Fruit fly (Drosophila melanogaster) whole organism, embryonic: ENCODE data around the gene Pde9.

Experiments
- Adf1 ChIP-seq: fragments of 200-800 bp; sonication (Bioruptor generic); IDR thresholded peaks from 2 replicates; pipeline ENCODE4 v1.3.6; 2022; ENCODE audit warnings: missing biosample characterization, missing genetic modification characterization
- Aef1 ChIP-seq: fragments of 200-800 bp; sonication (Bioruptor generic); IDR thresholded peaks from 3 replicates; pipeline ENCODE4 v1.3.6; 2022; ENCODE audit warnings: missing biosample characterization, missing genetic modification characterization
- Awh ChIP-seq: fragments of 200-800 bp; sonication (Bioruptor generic); IDR thresholded peaks from 2 replicates; pipeline ENCODE4, ENCODE4 v1.3.6; 2022; ENCODE audit warnings: missing biosample characterization, missing genetic modification characterization
- Bgb ChIP-seq: fragments of 200-800 bp; sonication (Bioruptor generic); IDR thresholded peaks from 2 replicates; pipeline ENCODE4 v1.3.6; 2022; ENCODE audit warnings: missing biosample characterization, missing genetic modification characterization; ENCODE audit not compliant: partially characterized antibody
- CG10654 ChIP-seq: fragments of 200-800 bp; sonication (Bioruptor generic); optimal IDR thresholded peaks from 2 replicates; lab custom pipeline; 2016; ENCODE audit warnings: missing biosample characterization, missing genetic modification characterization
- CG11504 ChIP-seq: fragments of 200-800 bp; sonication (Bioruptor generic); optimal IDR thresholded peaks from 3 replicates; lab custom pipeline; 2019; ENCODE audit warnings: missing biosample characterization, mild to moderate bottlenecking, missing genetic modification characterization, moderate library complexity
- CG12071 ChIP-seq: fragments of 200-800 bp; sonication (Bioruptor generic); optimal IDR thresholded peaks from 3 replicates; lab custom pipeline; 2018; ENCODE audit warnings: missing biosample characterization, mild to moderate bottlenecking, missing genetic modification characterization
- CG12769 ChIP-seq: fragments of 200-800 bp; sonication (Bioruptor generic); optimal IDR thresholded peaks from 2 replicates; lab custom pipeline; 2019; ENCODE audit warnings: missing biosample characterization, mild to moderate bottlenecking, missing genetic modification characterization, moderate library complexity
- CG14710 ChIP-seq: fragments of 200-800 bp; sonication (Bioruptor generic); optimal IDR thresholded peaks from 3 replicates; lab custom pipeline; 2019; ENCODE audit warnings: missing biosample characterization, mild to moderate bottlenecking, missing genetic modification characterization, moderate library complexity
- CG15073 ChIP-seq: fragments of 200-800 bp; sonication (Bioruptor generic); optimal IDR thresholded peaks from 2 replicates; lab custom pipeline; 2016; ENCODE audit warnings: missing biosample characterization, missing genetic modification characterization
- CG15601 ChIP-seq: fragments of 200-800 bp; sonication (Bioruptor generic); optimal IDR thresholded peaks from 3 replicates; lab custom pipeline; 2019; ENCODE audit warnings: missing biosample characterization, mild to moderate bottlenecking, missing genetic modification characterization, moderate library complexity
- CG2199 ChIP-seq: fragments of 200-800 bp; sonication (Bioruptor generic); IDR thresholded peaks from 3 replicates; pipeline ENCODE4 v1.3.6; 2022; ENCODE audit warnings: missing biosample characterization, missing genetic modification characterization
- CG2678 ChIP-seq: fragments of 200-800 bp; sonication (Bioruptor generic); optimal IDR thresholded peaks from 3 replicates; lab custom pipeline; 2019; ENCODE audit warnings: missing biosample characterization, mild to moderate bottlenecking, missing genetic modification characterization, moderate library complexity
- CG2889 ChIP-seq: fragments of 200-800 bp; sonication (Bioruptor generic); IDR thresholded peaks from 3 replicates; pipeline ENCODE4 v1.3.6; 2022; ENCODE audit warnings: missing biosample characterization, missing genetic modification characterization
- CG3065 ChIP-seq: fragments of 200-800 bp; sonication (Bioruptor generic); optimal IDR thresholded peaks from 2 replicates; lab custom pipeline; 2016; ENCODE audit warnings: missing biosample characterization, missing genetic modification characterization
- CG32767 ChIP-seq: fragments of 200-800 bp; sonication (Bioruptor generic); IDR thresholded peaks from 2 replicates; pipeline ENCODE4 v1.3.6; 2022; ENCODE audit warnings: missing biosample characterization, missing genetic modification characterization
- CG4707 ChIP-seq: fragments of 200-800 bp; sonication (Bioruptor generic); optimal IDR thresholded peaks from 2 replicates; lab custom pipeline; 2018; ENCODE audit warnings: missing biosample characterization, mild to moderate bottlenecking, missing genetic modification characterization, moderate library complexity
- CG5953 ChIP-seq: fragments of 200-800 bp; sonication (Bioruptor generic); IDR thresholded peaks from 2 replicates; pipeline ENCODE4 v1.3.6; 2022; ENCODE audit warnings: missing biosample characterization, missing genetic modification characterization
- CG6689 ChIP-seq: fragments of 200-800 bp; sonication (Bioruptor generic); IDR thresholded peaks from 2 replicates; pipeline ENCODE4 v1.3.6; 2022; ENCODE audit warnings: missing biosample characterization, missing genetic modification characterization
- CG7372 ChIP-seq: fragments of 200-800 bp; sonication (Bioruptor generic); IDR thresholded peaks from 2 replicates; pipeline ENCODE4 v1.3.6; 2022; ENCODE audit warnings: missing biosample characterization, missing genetic modification characterization
- CG8290 ChIP-seq, 3 experiments: fragments of 200-800 bp; sonication (Bioruptor generic); optimal IDR thresholded peaks; 2 replicates each; lab custom pipeline; 2016 to 2019; ENCODE audit warnings: missing biosample characterization in 3 of 3, missing genetic modification characterization in 3 of 3, mild to moderate bottlenecking in 2 of 3, moderate library complexity in 1 of 3
- CG8359 ChIP-seq: fragments of 200-800 bp; sonication (Bioruptor generic); optimal IDR thresholded peaks from 2 replicates; lab custom pipeline; 2017; ENCODE audit warnings: missing biosample characterization, mild to moderate bottlenecking, missing genetic modification characterization, borderline replicate concordance
- CHES-1-like ChIP-seq: fragments of 200-800 bp; sonication (Bioruptor generic); optimal IDR thresholded peaks from 2 replicates; lab custom pipeline; 2016; ENCODE audit warnings: missing biosample characterization, missing genetic modification characterization
- CTCF ChIP-seq: fragments of 200-800 bp; sonication (Bioruptor generic); optimal IDR thresholded peaks from 2 replicates; lab custom pipeline; 2017; ENCODE audit warnings: missing biosample characterization, mild to moderate bottlenecking, missing genetic modification characterization, moderate library complexity
- Dip3 ChIP-seq: fragments of 200-800 bp; sonication (Bioruptor generic); optimal IDR thresholded peaks from 3 replicates; lab custom pipeline; 2016; ENCODE audit warnings: missing biosample characterization, missing genetic modification characterization
- Eip74EF ChIP-seq, 2 experiments: fragments of 200-800 bp in 1 of 2; fragments of >200 bp in 1 of 2; sonication (Bioruptor generic) in 1 of 2; optimal IDR thresholded peaks; 2 replicates each; lab custom pipeline; 2017 to 2019; ENCODE audit warnings: missing biosample characterization in 2 of 2, missing genetic modification characterization in 2 of 2, mild to moderate bottlenecking in 1 of 2, moderate library complexity in 1 of 2
- Gsc ChIP-seq: fragments of 200-800 bp; sonication (Bioruptor generic); IDR thresholded peaks from 2 replicates; pipeline ENCODE4 v1.3.6; 2022; ENCODE audit warnings: missing biosample characterization, missing genetic modification characterization
- Med ChIP-seq: fragments of 200-800 bp; sonication (Bioruptor generic); peaks from one replicate; lab custom pipeline; 2016; ENCODE audit warnings: missing biosample characterization, missing genetic modification characterization, mild to moderate bottlenecking, inconsistent platforms, moderate library complexity
- Myb ChIP-seq: fragments of 200-800 bp; sonication (Bioruptor generic); optimal IDR thresholded peaks from 2 replicates; lab custom pipeline; 2016; ENCODE audit warnings: missing biosample characterization, missing genetic modification characterization
- Neu2 ChIP-seq: fragments of 200-800 bp; sonication (Bioruptor generic); optimal IDR thresholded peaks from 3 replicates; lab custom pipeline; 2016; ENCODE audit warnings: missing biosample characterization, missing genetic modification characterization, borderline replicate concordance
- Optix ChIP-seq: fragments of 200-800 bp; sonication (Bioruptor generic); IDR thresholded peaks from 3 replicates; pipeline ENCODE4 v1.3.6; 2022; ENCODE audit warnings: missing biosample characterization, missing genetic modification characterization
- Vsx1 ChIP-seq: fragments of 200-800 bp; sonication (Bioruptor generic); optimal IDR thresholded peaks from 2 replicates; lab custom pipeline; 2017; ENCODE audit warnings: missing biosample characterization, mild to moderate bottlenecking, missing genetic modification characterization, missing genetic modification reagents
- abd-A ChIP-seq: fragments of 200-800 bp; sonication (Bioruptor generic); optimal IDR thresholded peaks from 3 replicates; lab custom pipeline; 2019; ENCODE audit warnings: missing biosample characterization, mild to moderate bottlenecking, missing genetic modification characterization, moderate library complexity
- chif ChIP-seq, 2 experiments: fragments of 200-800 bp; sonication (Bioruptor generic); optimal IDR thresholded peaks; 3 replicates each; lab custom pipeline; 2016; ENCODE audit warnings: missing biosample characterization in 2 of 2, missing genetic modification characterization in 2 of 2
- cwo ChIP-seq: fragments of 200-800 bp; sonication (Bioruptor generic); optimal IDR thresholded peaks from 3 replicates; lab custom pipeline; 2017; ENCODE audit warnings: missing biosample characterization, missing genetic modification characterization, mild to moderate bottlenecking, moderate library complexity, missing genetic modification reagents
- dimm ChIP-seq: fragments of 200-800 bp; sonication (Bioruptor generic); IDR thresholded peaks from 2 replicates; pipeline ENCODE4 v1.3.6; 2022; ENCODE audit warnings: missing biosample characterization, missing genetic modification characterization
- en ChIP-seq: fragments of 200-800 bp; sonication (Bioruptor generic); optimal IDR thresholded peaks from 2 replicates; lab custom pipeline; 2016; ENCODE audit warnings: missing biosample characterization, missing genetic modification characterization
- ftz-f1 ChIP-seq: fragments of 200-800 bp; sonication (Bioruptor generic); optimal IDR thresholded peaks from 2 replicates; lab custom pipeline; 2016; ENCODE audit warnings: missing biosample characterization, missing genetic modification characterization
- gcm2 ChIP-seq: fragments of 200-800 bp; sonication (Bioruptor generic); optimal IDR thresholded peaks from 2 replicates; lab custom pipeline; 2016; ENCODE audit warnings: missing biosample characterization, missing genetic modification characterization
- gro ChIP-seq: fragments of 200-800 bp; sonication (Bioruptor generic); optimal IDR thresholded peaks from 2 replicates; lab custom pipeline; 2016; ENCODE audit warnings: missing biosample characterization, missing genetic modification characterization
- her ChIP-seq: fragments of 200-800 bp; sonication (Bioruptor generic); optimal IDR thresholded peaks from 2 replicates; lab custom pipeline; 2016; ENCODE audit warnings: missing biosample characterization, missing genetic modification characterization
- mirr ChIP-seq: fragments of 200-800 bp; sonication (Bioruptor generic); optimal IDR thresholded peaks from 3 replicates; lab custom pipeline; 2018; ENCODE audit warnings: missing biosample characterization, mild to moderate bottlenecking, missing genetic modification characterization
- nmo ChIP-seq: fragments of 200-800 bp; sonication (Bioruptor generic); optimal IDR thresholded peaks from 2 replicates; lab custom pipeline; 2018; ENCODE audit warnings: missing biosample characterization, mild to moderate bottlenecking, missing genetic modification characterization, moderate library complexity
- nom ChIP-seq: fragments of 200-800 bp; sonication (Bioruptor generic); optimal IDR thresholded peaks from 2 replicates; lab custom pipeline; 2017; ENCODE audit warnings: missing biosample characterization, missing genetic modification characterization, mild to moderate bottlenecking, moderate library complexity, missing genetic modification reagents
- pita ChIP-seq: fragments of 200-800 bp; sonication (Bioruptor generic); optimal IDR thresholded peaks from 2 replicates; lab custom pipeline; 2017; ENCODE audit warnings: missing biosample characterization, mild to moderate bottlenecking, missing genetic modification characterization
- pum ChIP-seq: fragments of 200-800 bp; sonication (Bioruptor generic); optimal IDR thresholded peaks from 2 replicates; lab custom pipeline; 2016; ENCODE audit warnings: missing biosample characterization, missing genetic modification characterization
- sqz ChIP-seq: fragments of 200-800 bp; sonication (Bioruptor generic); optimal IDR thresholded peaks from 3 replicates; lab custom pipeline; 2018; ENCODE audit warnings: missing biosample characterization, mild to moderate bottlenecking, missing genetic modification characterization
- stc ChIP-seq: fragments of 200-800 bp; sonication (Bioruptor generic); IDR thresholded peaks from 2 replicates; pipeline ENCODE4 v1.3.6; 2022; ENCODE audit warnings: missing biosample characterization, missing genetic modification characterization
- sug ChIP-seq: fragments of 200-800 bp; optimal IDR thresholded peaks from 2 replicates; lab custom pipeline; 2019; ENCODE audit warnings: missing biosample characterization, mild to moderate bottlenecking, missing genetic modification characterization, moderate library complexity
- wdn ChIP-seq: fragments of 200-800 bp; sonication (Bioruptor generic); IDR thresholded peaks from 2 replicates; pipeline ENCODE4 v1.3.6; 2022; ENCODE audit warnings: missing biosample characterization, missing genetic modification characterization
- zfh2 ChIP-seq: fragments of 200-800 bp; sonication (Bioruptor generic); optimal IDR thresholded peaks from 2 replicates; lab custom pipeline; 2016; ENCODE audit warnings: missing biosample characterization, missing genetic modification characterization

Pde9 gene

DNA sequence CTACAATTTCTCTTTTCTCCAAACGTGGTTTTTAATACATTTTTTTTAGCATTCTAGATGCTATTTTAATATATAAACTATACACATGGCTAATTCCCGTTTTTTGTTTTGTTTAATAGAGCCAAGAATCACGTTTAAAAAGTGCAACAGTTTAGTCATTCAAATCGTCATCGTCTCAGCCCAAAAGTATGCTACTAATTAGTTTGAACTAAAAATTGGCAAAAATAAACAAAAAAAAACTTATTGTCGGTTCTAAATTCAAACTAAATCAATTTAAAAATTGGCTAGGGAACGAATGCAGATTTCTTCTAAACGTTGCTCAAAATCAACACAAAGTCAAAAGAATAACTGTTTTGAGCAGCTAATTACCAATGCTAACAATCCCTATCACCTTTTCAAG, 140.1 kb downstream of the Pde9 start:
- peak; percentile 44 for TF ChIP-seq nom (GFP tag; lab: Kevin White, UChicago)
- peak; percentile 29 for TF ChIP-seq sqz
- TF ChIP-seq Optix (GFP tag; lab: Robert Waterston, UW), result no peak
- peak; percentile 20 for TF ChIP-seq CTCF (GFP tag; lab: Kevin White, UChicago)
- no peak for TF ChIP-seq Awh
- TF ChIP-seq CHES-1-like, result no peak
- TF ChIP-seq Myb (GFP tag; lab: Kevin White, UChicago), result peak; percentile 24

DNA sequence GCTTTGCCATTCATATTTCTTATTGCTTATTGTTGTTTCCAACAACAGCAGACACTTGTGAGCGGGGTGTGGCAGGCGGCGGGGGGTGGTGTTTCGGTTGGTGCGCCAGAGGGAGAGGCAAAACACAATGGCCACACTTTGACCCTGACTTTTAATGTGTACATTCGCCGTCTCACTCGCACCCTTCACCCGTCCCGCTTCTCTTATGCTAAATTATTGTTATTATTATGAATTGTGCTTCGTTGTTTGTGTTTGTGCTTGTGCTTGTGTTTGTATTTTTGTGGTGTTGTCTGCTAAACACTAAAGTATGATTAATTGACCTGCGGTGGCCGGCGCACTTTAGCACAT, 140.8 kb downstream of the Pde9 start:
- TF ChIP-seq CG4707 (GFP tag; lab: Kevin White, UChicago), result no peak
- TF ChIP-seq CG15601 (tag; lab: Kevin White, UChicago), result no peak
- TF ChIP-seq pum (GFP tag; lab: Kevin White, UChicago), result no peak
- TF ChIP-seq her (GFP tag; lab: Kevin White, UChicago), result no peak
- TF ChIP-seq CG8359 (GFP tag; lab: Kevin White, UChicago), result no peak
- TF ChIP-seq CG14710, result no peak
- TF ChIP-seq mirr (GFP tag; lab: Kevin White, UChicago), result peak; percentile 92
- TF ChIP-seq dimm (GFP tag; lab: Robert Waterston, UW), result no peak
- peak; percentile 76 for TF ChIP-seq Med (GFP tag; lab: Kevin White, UChicago)
- no peak for TF ChIP-seq CG7372 (GFP tag; lab: Robert Waterston, UW)
- TF ChIP-seq wdn (GFP tag; lab: Robert Waterston, UW), result no peak
- TF ChIP-seq abd-A, result peak; percentile 98
- no peak for TF ChIP-seq pita (GFP tag; lab: Kevin White, UChicago)
- peak; percentile 54; the same call in 1 of the 2 replicates for TF ChIP-seq Bgb
- TF ChIP-seq CG2678, result no peak
- no peak for TF ChIP-seq gcm2 (GFP tag; lab: Kevin White, UChicago)
- TF ChIP-seq Vsx1 (GFP tag; lab: Kevin White, UChicago), result no peak
- TF ChIP-seq ftz-f1, result peak; percentile 99
- no peak for TF ChIP-seq cwo (GFP tag; lab: Kevin White, UChicago)
- TF ChIP-seq Aef1 (GFP tag; lab: Robert Waterston, UW), result peak; percentile 68
- TF ChIP-seq CG11504 (tag; lab: Kevin White, UChicago), result no peak
- TF ChIP-seq Gsc (GFP tag; lab: Robert Waterston, UW), result no peak
- TF ChIP-seq sug (tag; lab: Kevin White, UChicago), result peak; percentile 41
- peak; percentile 15 for TF ChIP-seq CG12071 (GFP tag; lab: Kevin White, UChicago)
- TF ChIP-seq Neu2 (GFP tag; lab: Kevin White, UChicago), result no peak
- TF ChIP-seq zfh2, result no peak
- peak; percentile 91 for TF ChIP-seq CG12769 (tag; lab: Kevin White, UChicago)
- TF ChIP-seq CG5953 (GFP tag; lab: Robert Waterston, UW), result no peak
- TF ChIP-seq Dip3 (GFP tag; lab: Kevin White, UChicago), result no peak
- peak; percentile 88; the same call in 2 of the 3 replicates for TF ChIP-seq CG2199 (GFP tag; lab: Robert Waterston, UW)
- no peak for TF ChIP-seq CG8290 (GFP tag; optimal IDR thresholded peaks at IDR 0.05; lab: Kevin White, UChicago)
- peak in 1 of 2 experiments; percentile 69 for TF ChIP-seq CG8290 (tag; optimal IDR thresholded peaks at IDR 0.05; lab: Kevin White, UChicago)
- TF ChIP-seq stc (GFP tag; lab: Robert Waterston, UW), result no peak
- no peak for TF ChIP-seq CG15073 (GFP tag; lab: Kevin White, UChicago)
- TF ChIP-seq nmo (GFP tag; lab: Kevin White, UChicago), result no peak
- TF ChIP-seq Eip74EF (GFP tag; optimal IDR thresholded peaks at IDR 0.05; lab: Kevin White, UChicago), result peak in 1 of 2 experiments; percentile 17
- no peak for TF ChIP-seq CG2889 (GFP tag; lab: Robert Waterston, UW)
- TF ChIP-seq Adf1 (GFP tag; lab: Robert Waterston, UW), result peak; percentile 77
- TF ChIP-seq CG6689 (GFP tag; lab: Robert Waterston, UW), result no peak
- no peak for TF ChIP-seq en
- no peak for TF ChIP-seq CG10654
- TF ChIP-seq chif (GFP tag; optimal IDR thresholded peaks at IDR 0.05; lab: Kevin White, UChicago), result no peak
- no peak for TF ChIP-seq CG3065 (GFP tag; lab: Kevin White, UChicago)
- TF ChIP-seq CG32767 (GFP tag; lab: Robert Waterston, UW), result no peak
- TF ChIP-seq gro (GFP tag; lab: Kevin White, UChicago), result no peak
